Worm (Caenorhabditis elegans): Measurements from ENCODE around the gene nrde-2.

DNA sequence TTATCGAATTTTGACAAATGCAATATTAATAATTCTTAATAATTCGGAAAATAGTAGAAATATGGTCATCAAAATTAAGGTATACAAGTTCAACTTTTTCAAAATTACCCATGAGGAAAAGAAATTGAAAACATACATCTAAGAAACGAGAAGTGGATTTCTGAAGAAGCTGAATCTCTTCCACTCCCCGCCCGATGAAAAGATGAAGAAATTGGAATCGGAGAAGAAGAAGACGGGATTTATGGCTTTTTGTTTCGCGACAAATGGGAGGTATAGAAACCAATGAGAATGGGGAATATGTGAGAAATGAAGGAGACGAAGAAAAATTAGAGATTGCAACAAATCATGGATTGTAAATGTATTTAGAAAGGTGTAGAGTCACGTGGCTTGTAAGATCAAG is 44.4 kb downstream of the nrde-2 start:
- TF ChIP-seq dpl-1 (GFP tag; optimal IDR thresholded peaks at IDR 0.05) (no peak), F33H1.4 (GFP tag; IDR thresholded peaks at IDR 0.05) (no peak), ceh-27 (GFP tag; optimal IDR thresholded peaks at IDR 0.05) (no peak), let-526 (GFP tag; IDR thresholded peaks at IDR 0.05) (no peak), unc-62 (GFP tag; optimal IDR thresholded peaks at IDR 0.05) (no peak), snpc-4 (GFP tag; optimal IDR thresholded peaks at IDR 0.05) (no peak), snpc-4 (tag; optimal IDR thresholded peaks at IDR 0.05) (no peak), ztf-22 (GFP tag; optimal IDR thresholded peaks at IDR 0.05) (no peak), F49E8.2 (tag; optimal IDR thresholded peaks at IDR 0.05; ENCODE audit: insufficient read depth) (no peak)

Measured in whole organism, young adult.